Fruit fly (Drosophila melanogaster) whole organism, wandering third instar larva: Measurements from ENCODE around the gene RhoGAP16F.

Source experiments
- Dfd ChIP-seq: fragments of >200 bp; optimal IDR thresholded peaks from 2 replicates; lab custom pipeline; 2017; ENCODE audit warnings: missing biosample characterization, missing genetic modification characterization
- OdsH ChIP-seq: fragments of 200-800 bp; sonication (Bioruptor generic); optimal IDR thresholded peaks from 2 replicates; lab custom pipeline; 2016; ENCODE audit warnings: missing biosample characterization, mild to moderate bottlenecking, missing genetic modification characterization
- lola ChIP-seq: fragments of >200 bp; optimal IDR thresholded peaks from 2 replicates; lab custom pipeline; 2017; ENCODE audit warnings: missing biosample characterization, missing genetic modification characterization
- psq ChIP-seq: fragments of 200-800 bp; sonication (Bioruptor generic); optimal IDR thresholded peaks from 3 replicates; lab custom pipeline; 2017; ENCODE audit warnings: missing biosample characterization, mild to moderate bottlenecking, missing genetic modification characterization, moderate library complexity
- usp ChIP-seq: fragments of >200 bp; optimal IDR thresholded peaks from 2 replicates; lab custom pipeline; 2017; ENCODE audit warnings: missing biosample characterization, missing genetic modification characterization

DNA sequence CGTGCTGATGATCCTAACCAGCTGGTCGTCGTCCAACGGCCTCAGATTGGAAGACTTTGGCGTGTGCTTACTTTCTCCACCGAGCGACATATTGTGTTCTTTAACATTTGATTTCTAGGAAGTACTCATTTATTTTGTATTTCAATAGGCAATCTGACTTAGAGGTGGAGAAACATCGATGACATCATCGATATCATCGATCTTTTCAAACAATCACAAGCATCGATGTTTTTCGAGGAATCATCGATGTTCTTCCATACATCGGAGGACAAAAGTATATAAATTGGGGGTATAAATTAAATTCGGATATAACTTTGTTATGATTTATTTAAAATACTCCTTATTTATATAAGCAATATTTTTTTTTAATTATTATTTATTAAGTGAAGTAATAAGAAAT is 2.6 kb upstream of the RhoGAP16F start, which contains the start of gene Swt1:
- TF ChIP-seq lola (GFP tag; lab: Kevin White, UChicago) (no peak), Dfd (GFP tag; lab: Kevin White, UChicago) (no peak), usp (GFP tag; lab: Kevin White, UChicago) (no peak), OdsH (GFP tag; lab: Kevin White, UChicago) (no peak), psq (no peak)
